Worm (Caenorhabditis elegans) whole organism, L2 larva: Measurements from ENCODE around the gene inx-8.

Experiments used
- C34F6.9 ChIP-seq: fragments of 150-350 bp; optimal IDR thresholded peaks from 2 replicates; lab custom pipeline; 2014; ENCODE audit warnings: missing biosample characterization, missing genetic modification characterization
- F13H6.1 ChIP-seq: sonication (generic microtip); optimal IDR thresholded peaks from 2 replicates; lab custom pipeline; 2016; ENCODE audit warnings: missing genetic modification characterization, missing compliant biosample characterization
- R02D3.7 ChIP-seq: fragments of 150-350 bp; optimal IDR thresholded peaks from 2 replicates; lab custom pipeline; 2014; ENCODE audit warnings: missing biosample characterization, missing genetic modification characterization
- alr-1 ChIP-seq: fragments of 150-350 bp; optimal IDR thresholded peaks from 2 replicates; lab custom pipeline; 2014; ENCODE audit warnings: missing biosample characterization, missing genetic modification characterization
- blmp-1 ChIP-seq: sonication (generic microtip); optimal IDR thresholded peaks from 2 replicates; lab custom pipeline; 2017; ENCODE audit warnings: missing genetic modification characterization, mild to moderate bottlenecking, missing compliant biosample characterization, antibody characterized with exemption, moderate library complexity; ENCODE audit not compliant: insufficient read depth
- ceh-16 ChIP-seq: fragments of 150-350 bp; optimal IDR thresholded peaks from 2 replicates; lab custom pipeline; 2014; ENCODE audit warnings: missing biosample characterization, missing genetic modification characterization
- crh-2 ChIP-seq: sonication (generic microtip); optimal IDR thresholded peaks from 2 replicates; lab custom pipeline; 2017; ENCODE audit warnings: missing biosample characterization, missing genetic modification characterization
- dmd-4 ChIP-seq: sonication (generic microtip); optimal IDR thresholded peaks from 2 replicates; lab custom pipeline; 2017; ENCODE audit warnings: missing biosample characterization, missing genetic modification characterization
- elt-3 ChIP-seq: sonication (generic microtip); optimal IDR thresholded peaks from 2 replicates; lab custom pipeline; 2017; ENCODE audit warnings: missing biosample characterization, missing genetic modification characterization
- gmeb-1 ChIP-seq: fragments of 150-350 bp; optimal IDR thresholded peaks from 2 replicates; lab custom pipeline; 2014; ENCODE audit warnings: missing biosample characterization, missing genetic modification characterization
- lin-13 ChIP-seq: fragments of 150-350 bp; optimal IDR thresholded peaks from 2 replicates; lab custom pipeline; 2014; ENCODE audit warnings: missing biosample characterization, missing genetic modification reagents, missing genetic modification characterization
- lin-39 ChIP-seq: fragments of 150-350 bp; optimal IDR thresholded peaks from 2 replicates; lab custom pipeline; 2014; ENCODE audit warnings: missing biosample characterization, missing genetic modification reagents, missing genetic modification characterization
- lsy-2 ChIP-seq, 2 experiments: fragments of 150-350 bp in 1 of 2; sonication (generic microtip) in 1 of 2; optimal IDR thresholded peaks; 2 replicates each; lab custom pipeline; 2014 to 2017; ENCODE audit warnings: missing biosample characterization in 2 of 2, missing genetic modification characterization in 2 of 2
- mab-5 ChIP-seq: fragments of 150-350 bp; optimal IDR thresholded peaks from 2 replicates; lab custom pipeline; 2014; ENCODE audit warnings: missing biosample characterization, missing genetic modification characterization
- mdl-1 ChIP-seq, 2 experiments: fragments of 150-350 bp in 1 of 2; sonication (generic microtip) in 1 of 2; optimal IDR thresholded peaks; 2 replicates each; lab custom pipeline; 2017; ENCODE audit warnings: missing biosample characterization in 2 of 2, missing genetic modification characterization in 2 of 2
- nhr-129 ChIP-seq: fragments of 150-350 bp; optimal IDR thresholded peaks from 2 replicates; lab custom pipeline; 2014; ENCODE audit warnings: missing biosample characterization, missing genetic modification characterization
- nhr-21 ChIP-seq: fragments of 150-350 bp; optimal IDR thresholded peaks from 2 replicates; lab custom pipeline; 2014; ENCODE audit warnings: missing biosample characterization, missing genetic modification characterization
- nhr-25 ChIP-seq: fragments of 150-350 bp; sonication (generic microtip); optimal IDR thresholded peaks from 3 replicates; lab custom pipeline; 2014; ENCODE audit warnings: missing biosample characterization, missing genetic modification characterization
- nhr-6 ChIP-seq: fragments of 150-350 bp; optimal IDR thresholded peaks from 2 replicates; lab custom pipeline; 2014; ENCODE audit warnings: missing biosample characterization, missing genetic modification characterization
- nhr-77 ChIP-seq: fragments of 150-350 bp; optimal IDR thresholded peaks from 2 replicates; lab custom pipeline; 2014; ENCODE audit warnings: missing biosample characterization, missing genetic modification characterization
- peb-1 ChIP-seq: fragments of 150-350 bp; optimal IDR thresholded peaks from 2 replicates; lab custom pipeline; 2014; ENCODE audit warnings: missing biosample characterization, missing genetic modification characterization
- sem-4 ChIP-seq: fragments of 150-350 bp; optimal IDR thresholded peaks from 2 replicates; lab custom pipeline; 2014; ENCODE audit warnings: missing biosample characterization, missing genetic modification reagents, missing genetic modification characterization
- sma-3 ChIP-seq: sonication (generic microtip); optimal IDR thresholded peaks from 2 replicates; lab custom pipeline; 2016; ENCODE audit warnings: missing genetic modification reagents, missing genetic modification characterization, missing compliant biosample characterization
- sma-9 ChIP-seq, 2 experiments: fragments of 150-350 bp in 1 of 2; sonication (generic microtip) in 1 of 2; optimal IDR thresholded peaks; 2 replicates each; lab custom pipeline; 2014 to 2016; ENCODE audit warnings: missing genetic modification characterization in 2 of 2, mild to moderate bottlenecking in 1 of 2, missing biosample characterization in 1 of 2, missing compliant biosample characterization in 1 of 2, missing genetic modification reagents in 1 of 2, moderate library complexity in 1 of 2
- unc-39 ChIP-seq: fragments of 150-350 bp; optimal IDR thresholded peaks from 2 replicates; lab custom pipeline; 2014; ENCODE audit warnings: missing biosample characterization, missing genetic modification characterization
- unc-55 ChIP-seq: fragments of 150-350 bp; sonication (generic microtip); optimal IDR thresholded peaks from 3 replicates; lab custom pipeline; 2014; ENCODE audit warnings: missing biosample characterization, missing genetic modification reagents, missing genetic modification characterization
- unc-62 ChIP-seq: fragments of 150-350 bp; optimal IDR thresholded peaks from 2 replicates; lab custom pipeline; 2014; ENCODE audit warnings: missing biosample characterization, missing genetic modification reagents, missing genetic modification characterization
- ztf-1 ChIP-seq: fragments of 200-800 bp; sonication (Bioruptor generic); conservative IDR thresholded peaks from 2 replicates; pipeline ENCODE4 v1.3.6; 2022; ENCODE audit warnings: missing genetic modification characterization, missing compliant biosample characterization
- ztf-11 ChIP-seq: sonication (generic microtip); optimal IDR thresholded peaks from 2 replicates; lab custom pipeline; 2017; ENCODE audit warnings: missing biosample characterization, missing genetic modification characterization
- ztf-4 ChIP-seq: fragments of 150-350 bp; optimal IDR thresholded peaks from 2 replicates; lab custom pipeline; 2014; ENCODE audit warnings: missing biosample characterization, missing genetic modification characterization

inx-8 gene

DNA sequence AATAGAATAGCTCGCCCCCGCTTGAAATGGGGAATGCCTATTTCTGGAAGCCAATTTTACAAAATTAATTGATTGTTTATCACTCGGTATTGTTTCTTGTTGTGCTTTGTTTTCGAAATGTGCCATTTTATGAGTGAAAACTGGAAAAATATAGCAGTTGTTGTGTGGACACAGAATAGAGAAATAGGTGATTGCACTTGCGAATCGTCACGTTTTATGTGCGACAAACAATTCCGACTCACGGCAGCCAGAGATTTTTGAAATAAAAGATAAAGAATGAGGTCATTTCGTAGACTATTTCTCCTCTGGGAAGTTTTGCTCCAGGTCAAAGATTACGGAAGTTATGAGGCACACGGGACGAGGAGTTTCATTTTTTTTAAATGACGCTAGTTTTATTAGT is 26.7 kb upstream of the inx-8 start:
- TF ChIP-seq F13H6.1, result peak; percentile 19
- TF ChIP-seq dmd-4 (tag; lab: Kevin White, UChicago), result no peak
- TF ChIP-seq nhr-6 (tag; lab: Kevin White, UChicago), result peak; percentile 7
- TF ChIP-seq sma-9 (GFP tag; optimal IDR thresholded peaks at IDR 0.05; lab: Kevin White, UChicago), result peak; percentile 30
- no peak for TF ChIP-seq sma-9 (tag; optimal IDR thresholded peaks at IDR 0.05; lab: Kevin White, UChicago)
- TF ChIP-seq ceh-16 (tag; lab: Kevin White, UChicago), result no peak
- TF ChIP-seq unc-39, result no peak
- peak; percentile 40 for TF ChIP-seq nhr-129 (tag; lab: Kevin White, UChicago)
- TF ChIP-seq elt-3 (tag; lab: Kevin White, UChicago), result no peak
- TF ChIP-seq mab-5 (tag; lab: Kevin White, UChicago), result no peak

DNA sequence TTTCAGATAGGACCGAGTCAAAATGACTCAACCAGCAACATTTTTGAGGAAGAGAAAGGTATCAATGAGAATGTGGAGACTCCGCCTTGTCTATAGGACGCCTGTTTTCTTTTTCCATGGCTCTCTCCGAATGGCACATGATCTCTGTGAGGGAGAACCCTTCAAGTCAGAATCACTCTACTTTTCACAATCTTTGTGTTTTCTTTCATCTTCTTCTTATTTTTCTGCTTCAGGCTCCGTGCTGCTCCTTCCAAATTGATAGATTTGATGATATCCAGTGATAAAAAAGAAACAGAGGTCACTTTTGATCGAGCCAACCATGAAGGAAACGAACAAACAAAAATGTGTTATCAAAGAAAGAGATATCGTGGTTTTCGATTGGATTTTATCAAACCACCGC is 24.6 kb upstream of the inx-8 start, which contains the start of gene ZK809.8:
Gene ZK809.8 (minus strand): TSS at position 34 of the 400 bp plus-strand sequence.
- no peak for TF ChIP-seq ztf-11 (tag; lab: Kevin White, UChicago)
- TF ChIP-seq C34F6.9 (tag; lab: Kevin White, UChicago), result peak; percentile 30
- no peak for TF ChIP-seq elt-3 (tag; lab: Kevin White, UChicago)
- no peak for TF ChIP-seq lin-13 (GFP tag; lab: Kevin White, UChicago)
- no peak for TF ChIP-seq gmeb-1 (tag; lab: Kevin White, UChicago)
- peak; percentile 44 for TF ChIP-seq nhr-129 (tag; lab: Kevin White, UChicago)
- TF ChIP-seq F13H6.1, result peak; percentile 64
- no peak for TF ChIP-seq sma-3 (GFP tag; lab: Kevin White, UChicago)
- peak; percentile 62 for TF ChIP-seq sma-9 (GFP tag; optimal IDR thresholded peaks at IDR 0.05; lab: Kevin White, UChicago)
- TF ChIP-seq sma-9 (tag; optimal IDR thresholded peaks at IDR 0.05; lab: Kevin White, UChicago), result no peak
- TF ChIP-seq nhr-25 (tag; lab: Kevin White, UChicago), result no peak
- TF ChIP-seq nhr-6 (tag; lab: Kevin White, UChicago), result peak; percentile 2
- peak in 1 of 2 experiments; percentile 27 for TF ChIP-seq lsy-2 (tag; optimal IDR thresholded peaks at IDR 0.05; lab: Kevin White, UChicago)
- no peak for TF ChIP-seq nhr-77 (tag; lab: Kevin White, UChicago)
- no peak for TF ChIP-seq lin-39 (tag; lab: Kevin White, UChicago)
- no peak for TF ChIP-seq blmp-1
- no peak for TF ChIP-seq unc-55 (GFP tag; lab: Kevin White, UChicago)
- TF ChIP-seq, all 48 proteins: peak for 6

DNA sequence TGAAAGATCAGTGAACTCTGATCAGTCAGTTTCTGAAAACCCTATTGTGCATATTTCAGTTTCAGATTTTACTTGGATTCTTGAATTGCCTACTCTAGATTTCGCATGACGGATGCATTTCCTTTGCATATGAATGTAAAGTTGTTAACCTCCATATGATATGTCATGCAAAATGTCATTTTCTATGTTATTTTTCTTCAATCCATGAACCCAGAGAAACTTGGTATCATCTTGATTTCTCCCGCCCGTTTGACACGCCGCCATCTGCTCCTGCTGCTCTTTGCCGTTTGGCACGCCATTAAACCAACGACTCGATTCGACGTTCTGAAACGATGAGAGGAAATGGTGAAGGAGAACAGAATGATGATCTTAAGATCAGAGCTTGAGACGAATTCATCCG is 23.3 kb upstream of the inx-8 start:
- TF ChIP-seq R02D3.7 (tag; lab: Kevin White, UChicago) (no peak), gmeb-1 (tag; lab: Kevin White, UChicago) (no peak), peb-1 (tag; lab: Kevin White, UChicago) (no peak), nhr-129 (tag; lab: Kevin White, UChicago) (no peak), C34F6.9 (tag; lab: Kevin White, UChicago) (no peak), elt-3 (tag; lab: Kevin White, UChicago) (no peak), ztf-4 (tag; lab: Kevin White, UChicago) (no peak), alr-1 (tag; lab: Kevin White, UChicago) (no peak), nhr-77 (tag; lab: Kevin White, UChicago) (no peak), sem-4 (tag; lab: Kevin White, UChicago) (no peak), sma-9 (GFP tag; optimal IDR thresholded peaks at IDR 0.05; lab: Kevin White, UChicago) (no peak), sma-9 (tag; optimal IDR thresholded peaks at IDR 0.05; lab: Kevin White, UChicago) (no peak), ztf-11 (tag; lab: Kevin White, UChicago) (no peak), mdl-1 (tag; optimal IDR thresholded peaks at IDR 0.05; lab: Kevin White, UChicago) (no peak), nhr-6 (tag; lab: Kevin White, UChicago) (no peak), unc-62 (GFP tag; lab: Kevin White, UChicago) (no peak), nhr-21 (no peak), sma-3 (GFP tag; lab: Kevin White, UChicago) (no peak)

DNA sequence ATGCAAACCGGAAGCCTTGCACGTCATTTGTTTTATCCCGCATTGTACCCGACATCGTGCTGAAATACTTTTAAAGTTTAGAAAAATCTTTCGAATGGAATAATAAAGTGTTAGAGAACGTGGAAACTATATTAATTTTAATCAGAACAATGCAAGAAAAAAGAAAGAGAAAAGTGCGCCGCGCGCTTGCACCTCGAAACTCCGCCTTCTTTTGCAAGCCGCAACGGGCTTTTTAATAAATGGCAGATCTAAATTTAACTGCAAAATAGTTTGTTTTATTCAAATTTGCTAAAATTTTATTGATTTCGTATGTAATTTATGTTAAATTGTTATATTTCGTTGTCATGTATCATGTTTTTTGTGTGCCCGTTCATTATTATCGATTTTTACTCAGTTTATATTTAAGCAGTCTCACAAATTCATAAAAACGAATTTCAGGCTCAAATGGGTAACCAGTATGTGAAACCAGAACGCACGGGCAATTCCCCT is 21.6 kb upstream of the inx-8 start, which contains the start of the genes acl-3 and ndub-6:
Gene acl-3 (minus strand): TSS at position 59 of the 489 bp plus-strand sequence.
Gene ndub-6 (plus strand): TSS at position 439 of the 489 bp plus-strand sequence.
- TF ChIP-seq C34F6.9 (tag; lab: Kevin White, UChicago), result peak; percentile 8
- TF ChIP-seq crh-2 (tag; lab: Kevin White, UChicago), result no peak
- no peak for TF ChIP-seq sma-3 (GFP tag; lab: Kevin White, UChicago)
- peak in 1 of 2 experiments; percentile 14 for TF ChIP-seq lsy-2 (tag; optimal IDR thresholded peaks at IDR 0.05; lab: Kevin White, UChicago)
- no peak for TF ChIP-seq ztf-11 (tag; lab: Kevin White, UChicago)
- no peak for TF ChIP-seq ztf-1 (GFP tag; lab: Robert Waterston, UW)

DNA sequence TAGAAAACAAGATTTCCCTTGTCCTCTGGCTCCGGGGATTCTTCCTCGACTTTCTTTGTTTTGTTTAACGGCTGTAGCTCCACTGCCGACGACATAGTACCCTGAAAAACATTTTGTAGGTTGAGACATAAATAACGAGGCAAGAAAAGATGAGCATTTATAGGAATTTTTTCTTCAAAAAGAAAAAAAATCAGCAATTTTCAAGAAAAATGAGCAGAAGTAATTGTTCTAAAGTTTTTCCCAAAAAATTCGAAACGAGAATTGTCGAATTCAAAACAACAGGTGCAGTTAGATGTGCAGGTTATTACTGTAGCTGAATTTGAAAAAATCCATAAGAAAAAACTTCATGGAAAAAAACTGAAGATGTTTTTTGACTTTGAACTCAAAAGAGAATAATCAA is 18.3 kb upstream of the inx-8 start, which contains the start of gene ent-1:
Gene ent-1 (minus strand): TSS at position 101 of the 400 bp plus-strand sequence.
- TF ChIP-seq alr-1 (tag; lab: Kevin White, UChicago), result no peak
- TF ChIP-seq lsy-2 (tag; optimal IDR thresholded peaks at IDR 0.05; lab: Kevin White, UChicago), result peak in 1 of 2 experiments; percentile 4
